Fruit fly (Drosophila melanogaster): ENCODE data around the gene Gld.
A peak's percentile ranks its signal among the peaks of the same experiment; 100 is the strongest.

Gld gene

DNA sequence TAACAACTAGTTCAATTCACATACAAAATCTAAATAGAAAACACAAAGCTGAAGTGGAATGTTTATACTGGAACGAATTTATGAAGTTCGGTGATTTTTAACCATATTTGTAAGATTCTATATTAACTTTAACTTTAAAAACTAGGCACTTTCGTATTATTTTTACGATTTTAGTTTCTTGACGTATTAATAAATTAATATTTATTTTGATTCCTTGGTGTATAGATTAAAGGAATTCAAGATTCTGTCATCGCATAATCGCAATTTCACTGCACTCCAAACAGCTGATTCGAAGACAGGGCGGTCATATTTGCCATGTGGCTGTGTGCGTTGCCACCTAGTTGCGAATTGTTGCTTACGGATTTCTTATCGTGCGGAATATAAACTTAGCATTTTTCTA lies 16.0 kb downstream of the Gld start, which contains the start of the genes CG1227 and Dtwd2 (continued):
- TF ChIP-seq Chrac-16 (GFP tag; optimal IDR thresholded peaks at IDR 0.05) (peak; percentile 67), CG3407 (GFP tag; optimal IDR thresholded peaks at IDR 0.05) (peak; percentile 78), Adf1 (GFP tag; IDR thresholded peaks at IDR 0.05) (peak; percentile 70), CG30403 (GFP tag; optimal IDR thresholded peaks at IDR 0.05) (peak; percentile 92), CG1233 (GFP tag; optimal IDR thresholded peaks at IDR 0.05) (peak; percentile 87), wek (GFP tag; optimal IDR thresholded peaks at IDR 0.05) (no peak), CG7839 (tag; optimal IDR thresholded peaks at IDR 0.05) (peak; percentile 95), CG7963 (GFP tag; IDR thresholded peaks at IDR 0.05; ENCODE audit: partially characterized antibody) (no peak), sna (GFP tag; IDR thresholded peaks at IDR 0.05; ENCODE audit: partially characterized antibody) (no peak), cato (GFP tag; optimal IDR thresholded peaks at IDR 0.05; ENCODE audit: borderline replicate concordance) (peak; percentile 49), lbe (GFP tag; optimal IDR thresholded peaks at IDR 0.05) (no peak), CG34224 (GFP tag; IDR thresholded peaks at IDR 0.05; ENCODE audit: partially characterized antibody) (no peak), Ets65A (GFP tag) (no peak), nerfin-1 (tag; optimal IDR thresholded peaks at IDR 0.05) (peak; percentile 94), ewg (GFP tag; optimal IDR thresholded peaks at IDR 0.05) (peak; percentile 74), CG3847 (GFP tag; IDR thresholded peaks at IDR 0.05) (peak; percentile 91), Hsf (GFP tag; optimal IDR thresholded peaks at IDR 0.05) (peak; percentile 80), org-1 (GFP tag; optimal IDR thresholded peaks at IDR 0.05) (peak; percentile 72), zfh1 (GFP tag; IDR thresholded peaks at IDR 0.05) (peak; percentile 90), CG16779 (GFP tag; IDR thresholded peaks at IDR 0.05) (peak; percentile 51; the same call in 1 of the 2 replicates), fd102C (GFP tag; optimal IDR thresholded peaks at IDR 0.05) (peak; percentile 28), dysf (GFP tag; IDR thresholded peaks at IDR 0.05) (peak; percentile 93), CG14441 (GFP tag; IDR thresholded peaks at IDR 0.05) (peak; percentile 84), unpg (GFP tag; optimal IDR thresholded peaks at IDR 0.05) (peak; percentile 98), Hmx (GFP tag; optimal IDR thresholded peaks at IDR 0.05) (peak; percentile 68), Mad (GFP tag; optimal IDR thresholded peaks at IDR 0.05) (peak; percentile 33), jing (GFP tag; optimal IDR thresholded peaks at IDR 0.05) (peak; percentile 50), Sox100B (GFP tag; optimal IDR thresholded peaks at IDR 0.05) (no peak), CoRest (tag; optimal IDR thresholded peaks at IDR 0.05) (peak; percentile 96), Hr51 (GFP tag; optimal IDR thresholded peaks at IDR 0.05) (peak; percentile 45 to 97), onecut (GFP tag; IDR thresholded peaks at IDR 0.05) (peak; percentile 84; the same call in 1 of the 2 replicates), bigmax (GFP tag; optimal IDR thresholded peaks at IDR 0.05) (no peak), Ssrp (tag; optimal IDR thresholded peaks at IDR 0.05) (peak; percentile 92), az2 (GFP tag; optimal IDR thresholded peaks at IDR 0.05) (peak; percentile 79), chinmo (GFP tag; IDR thresholded peaks at IDR 0.05; ENCODE audit: partially characterized antibody) (no peak), CG11398 (GFP tag; optimal IDR thresholded peaks at IDR 0.05) (peak; percentile 10), CG9797 (GFP tag; optimal IDR thresholded peaks at IDR 0.05) (peak; percentile 19), row (GFP tag; IDR thresholded peaks at IDR 0.05) (peak; percentile 96), tin (GFP tag; optimal IDR thresholded peaks at IDR 0.05) (peak; percentile 77), CG4328 (GFP tag; optimal IDR thresholded peaks at IDR 0.05) (no peak), scrt (GFP tag; optimal IDR thresholded peaks at IDR 0.05) (peak; percentile 90), Fer3 (tag; optimal IDR thresholded peaks at IDR 0.05) (peak; percentile 96), CG5245 (GFP tag; optimal IDR thresholded peaks at IDR 0.05) (peak; percentile 36), Antp (GFP tag; optimal IDR thresholded peaks at IDR 0.05) (no peak), CG3726 (GFP tag; IDR thresholded peaks at IDR 0.05) (peak; percentile 71; the same call in 2 of the 3 replicates), Xbp1 (GFP tag; optimal IDR thresholded peaks at IDR 0.05) (peak; percentile 88), trh (GFP tag; optimal IDR thresholded peaks at IDR 0.05) (peak; percentile 47), exex (tag; optimal IDR thresholded peaks at IDR 0.05) (peak; percentile 74), sc (optimal IDR thresholded peaks at IDR 0.05) (no peak), sc (GFP tag; optimal IDR thresholded peaks at IDR 0.05) (peak; percentile 57), gce (GFP tag; IDR thresholded peaks at IDR 0.05) (peak; percentile 86)
